ENCODE assay signal across 7 worm cellular contexts in genomic region chrII:14598367-14598766, ce11.
TF ChIP-seq lines count a peak whose summit lies in the region.

No protein-coding gene starts in this region.

TF ChIP-seq in whole organism, L1 larva, 84 proteins besides CTCF, POLR2A, EP300 and RAD21 (continues in another document):
- peak; percentile 59 for TF ChIP-seq snpc-4 (tag; optimal IDR thresholded peaks at IDR 0.05; lab: Kevin White, UChicago)
- peak; percentile 61 for TF ChIP-seq nhr-47 (tag; optimal IDR thresholded peaks at IDR 0.05; lab: Kevin White, UChicago)
- peak; percentile 19 for TF ChIP-seq C16A3.4 (tag; optimal IDR thresholded peaks at IDR 0.05; lab: Kevin White, UChicago)
- no peak for TF ChIP-seq grh-1 (GFP tag; IDR thresholded peaks at IDR 0.05; lab: Robert Waterston, UW)
- peak; percentile 32 for TF ChIP-seq ama-1 (optimal IDR thresholded peaks at IDR 0.05; lab: Kevin White, UChicago)
- TF ChIP-seq hlh-17 (GFP tag; optimal IDR thresholded peaks at IDR 0.05; lab: Kevin White, UChicago; ENCODE audit: borderline replicate concordance) = no peak
- peak; percentile 84 for TF ChIP-seq nhr-77 (tag; optimal IDR thresholded peaks at IDR 0.05; lab: Kevin White, UChicago)
- TF ChIP-seq lir-3 (tag; optimal IDR thresholded peaks at IDR 0.05; lab: Kevin White, UChicago; ENCODE audit: poor library complexity) = peak; percentile 51
- peak; percentile 66 for TF ChIP-seq nhr-90 (tag; optimal IDR thresholded peaks at IDR 0.05; lab: Kevin White, UChicago; ENCODE audit: poor library complexity)
- TF ChIP-seq tbx-2 (tag; optimal IDR thresholded peaks at IDR 0.05; lab: Kevin White, UChicago) = peak; percentile 52
- TF ChIP-seq sptf-1 (tag; optimal IDR thresholded peaks at IDR 0.05; lab: Kevin White, UChicago) = no peak
- TF ChIP-seq lin-35 (GFP tag; optimal IDR thresholded peaks at IDR 0.05; lab: Kevin White, UChicago) = peak; percentile 56 to 80

TF ChIP-seq in whole organism, L2 larva, 48 proteins besides CTCF, POLR2A, EP300 and RAD21 (continues in another document):
- TF ChIP-seq lin-39 (tag; optimal IDR thresholded peaks at IDR 0.05; lab: Kevin White, UChicago) (no peak), elt-1 (tag; optimal IDR thresholded peaks at IDR 0.05; lab: Kevin White, UChicago) (no peak), Y55F3AM.14 (GFP tag; optimal IDR thresholded peaks at IDR 0.05; lab: Kevin White, UChicago) (no peak), lsy-2 (tag; optimal IDR thresholded peaks at IDR 0.05; lab: Kevin White, UChicago) (peak in 1 of 2 experiments; percentile 81), lin-11 (tag; optimal IDR thresholded peaks at IDR 0.05; lab: Kevin White, UChicago) (no peak), nhr-25 (tag; optimal IDR thresholded peaks at IDR 0.05; lab: Kevin White, UChicago) (no peak), snpc-4 (tag; optimal IDR thresholded peaks at IDR 0.05; lab: Kevin White, UChicago) (peak; percentile 34), egl-27 (tag; optimal IDR thresholded peaks at IDR 0.05; lab: Kevin White, UChicago) (no peak), elt-3 (tag; optimal IDR thresholded peaks at IDR 0.05; lab: Kevin White, UChicago) (no peak), crh-2 (tag; optimal IDR thresholded peaks at IDR 0.05; lab: Kevin White, UChicago) (peak; percentile 81), sem-4 (tag; optimal IDR thresholded peaks at IDR 0.05; lab: Kevin White, UChicago) (no peak), mdl-1 (tag; optimal IDR thresholded peaks at IDR 0.05; lab: Kevin White, UChicago) (peak in 1 of 2 experiments; percentile 63), sma-9 (GFP tag; optimal IDR thresholded peaks at IDR 0.05; lab: Kevin White, UChicago) (peak; percentile 89), sma-9 (tag; optimal IDR thresholded peaks at IDR 0.05; lab: Kevin White, UChicago) (no peak)

TF ChIP-seq in whole organism, L3 larva, 47 proteins besides CTCF, POLR2A, EP300 and RAD21 (continues in another document):
- TF ChIP-seq egl-27 (tag; optimal IDR thresholded peaks at IDR 0.05; lab: Kevin White, UChicago) = no peak
- TF ChIP-seq ceh-9 (tag; optimal IDR thresholded peaks at IDR 0.05; lab: Kevin White, UChicago) = no peak
- TF ChIP-seq pha-4 (tag; optimal IDR thresholded peaks at IDR 0.05; lab: Kevin White, UChicago) = no peak
- no peak for TF ChIP-seq ZK546.5 (tag; optimal IDR thresholded peaks at IDR 0.05; lab: Kevin White, UChicago)
- no peak for TF ChIP-seq egl-5 (tag; optimal IDR thresholded peaks at IDR 0.05; lab: Kevin White, UChicago)
- TF ChIP-seq nhr-28 (tag; optimal IDR thresholded peaks at IDR 0.05; lab: Kevin White, UChicago) = no peak
- no peak for TF ChIP-seq lin-39 (tag; optimal IDR thresholded peaks at IDR 0.05; lab: Kevin White, UChicago)
- TF ChIP-seq elt-3 (tag; optimal IDR thresholded peaks at IDR 0.05; lab: Kevin White, UChicago) = no peak
- TF ChIP-seq snpc-4 (tag; optimal IDR thresholded peaks at IDR 0.05; lab: Kevin White, UChicago) = no peak
- peak; percentile 78 for TF ChIP-seq nhr-11 (tag; optimal IDR thresholded peaks at IDR 0.05; lab: Kevin White, UChicago)
- no peak for TF ChIP-seq daf-12 (tag; optimal IDR thresholded peaks at IDR 0.05; lab: Kevin White, UChicago)
- TF ChIP-seq ceh-28 (tag; optimal IDR thresholded peaks at IDR 0.05; lab: Kevin White, UChicago) = no peak
- peak; percentile 95 for TF ChIP-seq pqm-1 (tag; optimal IDR thresholded peaks at IDR 0.05; lab: Kevin White, UChicago)
- TF ChIP-seq jun-1 (tag; optimal IDR thresholded peaks at IDR 0.05; lab: Kevin White, UChicago) = peak; percentile 65
- TF ChIP-seq R02D3.7 (tag; optimal IDR thresholded peaks at IDR 0.05; lab: Kevin White, UChicago) = no peak

TF ChIP-seq in whole organism, L4 larva, 104 proteins besides CTCF, POLR2A, EP300 and RAD21 (continues in another document):
- peak in 1 of 2 experiments; percentile 59 for TF ChIP-seq unc-62 (GFP tag; optimal IDR thresholded peaks at IDR 0.05 in 1 of 2; lab: Kevin White, UChicago)
- no peak for TF ChIP-seq unc-62 (tag; optimal IDR thresholded peaks at IDR 0.05; lab: Kevin White, UChicago)
- peak; percentile 45 for TF ChIP-seq pqm-1 (tag; optimal IDR thresholded peaks at IDR 0.05; lab: Kevin White, UChicago)
- TF ChIP-seq mes-2 (tag; optimal IDR thresholded peaks at IDR 0.05; lab: Kevin White, UChicago; ENCODE audit: poor library complexity, severe bottlenecking) = peak; percentile 56
- TF ChIP-seq aha-1 (tag; lab: Kevin White, UChicago) = peak; percentile 95
- no peak for TF ChIP-seq rbr-2 (tag; optimal IDR thresholded peaks at IDR 0.05; lab: Kevin White, UChicago)
- peak; percentile 21 for TF ChIP-seq dpl-1 (GFP tag; optimal IDR thresholded peaks at IDR 0.05; lab: Kevin White, UChicago)
- TF ChIP-seq ceh-62 (tag; optimal IDR thresholded peaks at IDR 0.05; lab: Kevin White, UChicago) = no peak
- peak; percentile 95 for TF ChIP-seq nhr-77 (tag; optimal IDR thresholded peaks at IDR 0.05; lab: Kevin White, UChicago)
- peak; percentile 59 for TF ChIP-seq hmg-1.1 (GFP tag; IDR thresholded peaks at IDR 0.05; lab: Robert Waterston, UW)
- peak; percentile 13 to 74 for TF ChIP-seq daf-16 (GFP tag; optimal IDR thresholded peaks at IDR 0.05; lab: Kevin White, UChicago)
- TF ChIP-seq daf-16 (tag; optimal IDR thresholded peaks at IDR 0.05; lab: Kevin White, UChicago) = peak; percentile 90
- peak; percentile 58; the same call in 1 of the 2 replicates for TF ChIP-seq lin-1 (GFP tag; IDR thresholded peaks at IDR 0.05; lab: Robert Waterston, UW)

TF ChIP-seq in whole organism, late embryonic, 69 proteins besides CTCF, POLR2A, EP300 and RAD21:
- TF ChIP-seq ceh-18 (tag; optimal IDR thresholded peaks at IDR 0.05; lab: Kevin White, UChicago) (peak; percentile 24), ceh-19 (GFP tag; optimal IDR thresholded peaks at IDR 0.05; lab: Kevin White, UChicago) (no peak), hlh-30 (tag; optimal IDR thresholded peaks at IDR 0.05; lab: Kevin White, UChicago; ENCODE audit: insufficient read depth) (peak; percentile 61), rnt-1 (tag; optimal IDR thresholded peaks at IDR 0.05; lab: Kevin White, UChicago) (peak; percentile 25)

TF ChIP-seq in whole organism, mixed stage, embryonic, 35 proteins besides CTCF, POLR2A, EP300 and RAD21:
- peak; percentile 21 for TF ChIP-seq hlh-1 (tag; optimal IDR thresholded peaks at IDR 0.05; lab: Kevin White, UChicago)
- TF ChIP-seq ham-2 (GFP tag; optimal IDR thresholded peaks at IDR 0.05; lab: Kevin White, UChicago) = no peak
- TF ChIP-seq ceh-39 (tag; optimal IDR thresholded peaks at IDR 0.05; lab: Kevin White, UChicago) = no peak

TF ChIP-seq in whole organism, young adult, 124 proteins besides CTCF, POLR2A, EP300 and RAD21:
- TF ChIP-seq hmg-1.2 (GFP tag; IDR thresholded peaks at IDR 0.05; lab: Robert Waterston, UW) = peak; percentile 16; the same call in 1 of the 2 replicates
- TF ChIP-seq K12H6.12 (tag; optimal IDR thresholded peaks at IDR 0.05; lab: Kevin White, UChicago) = peak; percentile 30
- TF ChIP-seq ztf-22 (GFP tag; optimal IDR thresholded peaks at IDR 0.05; lab: Kevin White, UChicago) = no peak
- no peak for TF ChIP-seq tbx-9 (tag; optimal IDR thresholded peaks at IDR 0.05; lab: Kevin White, UChicago; ENCODE audit: borderline replicate concordance)
- no peak for TF ChIP-seq ceh-91 (GFP tag; IDR thresholded peaks at IDR 0.05; lab: Robert Waterston, UW)
- TF ChIP-seq atf-7 (tag; optimal IDR thresholded peaks at IDR 0.05; lab: Kevin White, UChicago) = peak; percentile 66
- no peak for TF ChIP-seq ztf-25 (GFP tag; IDR thresholded peaks at IDR 0.05; lab: Robert Waterston, UW)
- no peak for TF ChIP-seq mes-4 (tag; optimal IDR thresholded peaks at IDR 0.05; lab: Kevin White, UChicago)
- TF ChIP-seq attf-5 (GFP tag; optimal IDR thresholded peaks at IDR 0.05; lab: Kevin White, UChicago) = peak; percentile 4
- TF ChIP-seq rpc-1 (optimal IDR thresholded peaks at IDR 0.05; lab: Kevin White, UChicago) = no peak
- TF ChIP-seq rpc-1 (tag; optimal IDR thresholded peaks at IDR 0.05; lab: Kevin White, UChicago) = no peak
- peak in 1 of 2 experiments; percentile 36 for TF ChIP-seq let-607 (tag; optimal IDR thresholded peaks at IDR 0.05; lab: Kevin White, UChicago)
- TF ChIP-seq tlf-1 (GFP tag; optimal IDR thresholded peaks at IDR 0.05; lab: Kevin White, UChicago) = peak; percentile 29
- no peak for TF ChIP-seq hlh-12 (tag; optimal IDR thresholded peaks at IDR 0.05; lab: Kevin White, UChicago)
- TF ChIP-seq lir-1 (GFP tag; conservative IDR thresholded peaks at IDR 0.05; lab: Robert Waterston, UW) = no peak
- TF ChIP-seq nhr-80 (tag; optimal IDR thresholded peaks at IDR 0.05; lab: Kevin White, UChicago) = peak; percentile 36
- no peak for TF ChIP-seq rcor-1 (GFP tag; IDR thresholded peaks at IDR 0.05; lab: Robert Waterston, UW)
- TF ChIP-seq B0336.3 (GFP tag; IDR thresholded peaks at IDR 0.05; lab: Robert Waterston, UW) = peak; percentile 84
- peak; percentile 46 for TF ChIP-seq chd-7 (tag; optimal IDR thresholded peaks at IDR 0.05; lab: Kevin White, UChicago)
- no peak for TF ChIP-seq snpc-4 (GFP tag; optimal IDR thresholded peaks at IDR 0.05; lab: Kevin White, UChicago)
- peak in 1 of 4 experiments; percentile 17 for TF ChIP-seq snpc-4 (tag; optimal IDR thresholded peaks at IDR 0.05; lab: Kevin White, UChicago)
- peak; percentile 40 for TF ChIP-seq lin-54 (GFP tag; optimal IDR thresholded peaks at IDR 0.05; lab: Kevin White, UChicago)
- TF ChIP-seq K11D2.4 (GFP tag; IDR thresholded peaks at IDR 0.05; lab: Robert Waterston, UW) = peak; percentile 54; the same call in 1 of the 2 replicates
- no peak for TF ChIP-seq cebp-1 (GFP tag; IDR thresholded peaks at IDR 0.05; lab: Robert Waterston, UW)
- TF ChIP-seq cebp-1 (tag; optimal IDR thresholded peaks at IDR 0.05; lab: Kevin White, UChicago) = peak; percentile 63
- no peak for TF ChIP-seq madf-10 (tag; optimal IDR thresholded peaks at IDR 0.05; lab: Kevin White, UChicago)
- TF ChIP-seq lag-1 (GFP tag; IDR thresholded peaks at IDR 0.05; lab: Robert Waterston, UW) = no peak
- TF ChIP-seq let-526 (GFP tag; IDR thresholded peaks at IDR 0.05; lab: Robert Waterston, UW) = peak; percentile 31; the same call in 1 of the 2 replicates
- peak; percentile 1 for TF ChIP-seq ztf-26 (tag; optimal IDR thresholded peaks at IDR 0.05; lab: Kevin White, UChicago)
- peak; percentile 83 for TF ChIP-seq hsf-1 (GFP tag; IDR thresholded peaks at IDR 0.05; lab: Robert Waterston, UW)
- peak; percentile 6 for TF ChIP-seq F23B12.7 (tag; optimal IDR thresholded peaks at IDR 0.05; lab: Kevin White, UChicago; ENCODE audit: insufficient read depth)
- peak; percentile 28 for TF ChIP-seq somi-1 (GFP tag; optimal IDR thresholded peaks at IDR 0.05; lab: Kevin White, UChicago)
- TF ChIP-seq nfyb-1 (GFP tag; IDR thresholded peaks at IDR 0.05; lab: Robert Waterston, UW) = peak; percentile 54; the same call in 1 of the 2 replicates
- TF ChIP-seq ZK185.1 (tag; optimal IDR thresholded peaks at IDR 0.05; lab: Kevin White, UChicago; ENCODE audit: poor library complexity, severe bottlenecking) = peak; percentile 28
- TF ChIP-seq tbp1 (GFP tag; optimal IDR thresholded peaks at IDR 0.05; lab: Kevin White, UChicago) = peak; percentile 52
